Worm (Caenorhabditis elegans): ENCODE results near the gene ceh-18.

ceh-18 gene

DNA sequence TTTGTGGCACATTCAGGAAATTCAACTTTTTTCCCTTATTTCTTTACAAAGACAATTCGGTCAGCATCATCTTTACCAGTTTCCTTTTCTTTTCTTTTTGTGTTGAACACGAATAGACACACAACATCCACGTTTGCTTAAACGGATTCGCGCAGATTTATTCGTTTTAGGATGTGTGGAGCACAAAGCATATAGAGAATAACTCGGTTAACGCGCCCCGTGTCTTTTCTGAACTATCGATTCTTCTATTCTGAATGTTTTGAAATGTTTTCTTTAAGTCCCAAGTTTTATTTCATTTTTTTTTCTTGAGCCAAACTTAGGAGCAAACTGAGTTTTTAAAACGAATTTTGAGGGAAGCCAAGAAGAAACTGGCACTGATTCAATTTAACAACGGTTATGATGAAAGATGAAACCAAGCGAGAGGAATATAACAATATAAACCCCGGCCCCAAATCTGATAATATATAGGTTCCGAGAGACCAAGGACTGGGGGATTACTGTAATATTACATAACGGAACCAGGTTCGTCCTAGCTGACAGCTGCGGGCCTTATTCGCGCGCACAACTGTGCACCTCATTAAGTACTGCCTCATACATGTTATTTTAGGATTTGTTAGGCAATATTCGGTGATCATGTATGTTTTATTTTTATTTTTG lies 14.1 kb upstream of the ceh-18 start:
- TF ChIP-seq zag-1 (tag; optimal IDR thresholded peaks at IDR 0.05) = peak; percentile 29
- TF ChIP-seq nhr-6 (tag; optimal IDR thresholded peaks at IDR 0.05) = no peak

DNA sequence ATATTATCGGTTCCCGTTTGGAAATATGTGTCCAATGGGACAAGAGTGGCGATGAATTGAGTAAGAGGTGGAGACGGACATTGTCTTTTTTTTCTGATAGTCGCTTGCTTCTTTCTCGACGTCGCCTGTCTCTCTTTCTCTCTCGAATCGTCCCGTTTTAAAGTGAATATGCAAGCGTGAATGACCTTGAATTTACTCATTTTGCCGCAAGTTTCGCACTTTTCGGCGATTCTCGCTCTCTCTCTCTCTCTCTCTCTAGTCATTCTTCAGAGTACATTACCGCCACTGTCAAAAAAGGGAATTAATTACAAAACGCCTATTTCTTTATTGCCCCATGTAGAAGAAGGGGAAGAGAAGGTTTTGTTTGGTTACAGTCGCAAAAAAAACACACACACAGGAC lies 10.2 kb upstream of the ceh-18 start:
- no peak for TF ChIP-seq nhr-12 (tag; optimal IDR thresholded peaks at IDR 0.05)
- TF ChIP-seq nhr-25 (tag; optimal IDR thresholded peaks at IDR 0.05) = peak; percentile 45
- TF ChIP-seq mab-5 (tag; optimal IDR thresholded peaks at IDR 0.05) = no peak
- TF ChIP-seq nhr-129 (tag; optimal IDR thresholded peaks at IDR 0.05) = no peak
- TF ChIP-seq unc-39 (tag; optimal IDR thresholded peaks at IDR 0.05) = no peak
- no peak for TF ChIP-seq lin-13 (GFP tag; optimal IDR thresholded peaks at IDR 0.05)
- peak; percentile 6 for TF ChIP-seq blmp-1 (tag; optimal IDR thresholded peaks at IDR 0.05; ENCODE audit: insufficient read depth)
- TF ChIP-seq ztf-1 (GFP tag; conservative IDR thresholded peaks at IDR 0.05) = no peak
- TF ChIP-seq nhr-237 (tag; optimal IDR thresholded peaks at IDR 0.05) = no peak
- no peak for TF ChIP-seq crh-2 (tag; optimal IDR thresholded peaks at IDR 0.05)
- no peak for TF ChIP-seq ceh-16 (tag; optimal IDR thresholded peaks at IDR 0.05)

DNA sequence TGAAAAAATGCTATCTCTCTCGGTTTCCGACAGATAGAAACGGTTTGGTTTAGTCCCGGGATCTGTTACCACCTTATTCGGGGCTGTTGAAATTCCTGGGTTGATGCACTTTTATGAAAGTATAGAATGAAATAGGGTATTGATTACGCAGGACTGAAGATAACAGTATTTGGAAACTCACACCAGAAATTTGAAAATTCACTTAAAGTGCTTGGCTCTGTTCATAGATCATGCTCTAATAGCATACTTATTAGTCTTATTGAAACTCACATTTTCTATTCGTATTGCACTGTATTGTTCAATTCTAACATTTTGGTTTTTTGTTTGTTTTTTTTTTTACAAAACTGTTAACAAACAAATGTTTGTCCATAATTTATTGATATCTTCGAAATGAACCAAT lies 8.6 kb upstream of the ceh-18 start:
- TF ChIP-seq nhr-11 (tag; optimal IDR thresholded peaks at IDR 0.05) = no peak
- TF ChIP-seq unc-39 (tag; optimal IDR thresholded peaks at IDR 0.05) = no peak
- no peak for TF ChIP-seq R02D3.7 (tag; optimal IDR thresholded peaks at IDR 0.05)
- TF ChIP-seq egl-27 (tag; optimal IDR thresholded peaks at IDR 0.05) = no peak
- no peak for TF ChIP-seq unc-62 (GFP tag; optimal IDR thresholded peaks at IDR 0.05)
- TF ChIP-seq mdl-1 (tag; optimal IDR thresholded peaks at IDR 0.05) = no peak
- no peak for TF ChIP-seq nhr-77 (tag; optimal IDR thresholded peaks at IDR 0.05)
- no peak for TF ChIP-seq C34F6.9 (tag; optimal IDR thresholded peaks at IDR 0.05)
- no peak for TF ChIP-seq elt-1 (tag; optimal IDR thresholded peaks at IDR 0.05)
- TF ChIP-seq peb-1 (tag; optimal IDR thresholded peaks at IDR 0.05) = no peak
- no peak for TF ChIP-seq snpc-4 (tag; optimal IDR thresholded peaks at IDR 0.05)
- TF ChIP-seq ceh-16 (tag; optimal IDR thresholded peaks at IDR 0.05) = no peak
- TF ChIP-seq aly-2 (tag; optimal IDR thresholded peaks at IDR 0.05) = no peak
- TF ChIP-seq lsy-2 (tag; optimal IDR thresholded peaks at IDR 0.05) = no peak
- TF ChIP-seq elt-3 (tag; optimal IDR thresholded peaks at IDR 0.05) = no peak
- TF ChIP-seq gmeb-1 (tag; optimal IDR thresholded peaks at IDR 0.05) = no peak
- no peak for TF ChIP-seq dmd-4 (tag; optimal IDR thresholded peaks at IDR 0.05)
- TF ChIP-seq fos-1 (tag; optimal IDR thresholded peaks at IDR 0.05) = no peak

DNA sequence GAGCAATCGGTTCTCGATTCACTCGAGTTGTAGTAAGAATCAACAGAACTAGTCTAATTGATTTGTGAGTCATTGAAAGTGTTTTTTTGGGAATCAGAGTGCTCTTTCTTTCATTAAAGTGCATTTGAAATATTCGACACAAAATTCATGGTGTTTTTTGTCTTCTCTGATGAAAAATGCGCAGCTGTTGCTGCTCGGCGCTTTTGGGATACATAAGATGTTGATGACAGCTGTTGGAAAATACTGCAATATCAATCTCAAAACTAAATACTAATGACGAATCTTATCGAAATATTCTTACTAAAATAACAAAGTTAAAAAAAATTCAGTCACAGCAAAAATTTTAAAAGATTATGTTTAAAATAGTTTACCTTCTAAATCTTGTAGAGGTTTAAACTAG lies 3.7 kb upstream of the ceh-18 start:
- no peak for TF ChIP-seq ztf-1 (GFP tag; conservative IDR thresholded peaks at IDR 0.05)
- TF ChIP-seq F13H6.1 (tag; optimal IDR thresholded peaks at IDR 0.05) = peak; percentile 18
- TF ChIP-seq ZK546.5 (tag; optimal IDR thresholded peaks at IDR 0.05) = no peak
- TF ChIP-seq ceh-16 (tag; optimal IDR thresholded peaks at IDR 0.05) = no peak
- no peak for TF ChIP-seq ztf-11 (tag; optimal IDR thresholded peaks at IDR 0.05)
- TF ChIP-seq lin-39 (tag; optimal IDR thresholded peaks at IDR 0.05) = no peak
- TF ChIP-seq sem-4 (tag; optimal IDR thresholded peaks at IDR 0.05) = no peak
- TF ChIP-seq lsy-2 (tag; optimal IDR thresholded peaks at IDR 0.05) = peak in 1 of 2 experiments; percentile 19
- TF ChIP-seq sma-9 (GFP tag; optimal IDR thresholded peaks at IDR 0.05) = peak; percentile 42
- TF ChIP-seq sma-9 (tag; optimal IDR thresholded peaks at IDR 0.05) = no peak

DNA sequence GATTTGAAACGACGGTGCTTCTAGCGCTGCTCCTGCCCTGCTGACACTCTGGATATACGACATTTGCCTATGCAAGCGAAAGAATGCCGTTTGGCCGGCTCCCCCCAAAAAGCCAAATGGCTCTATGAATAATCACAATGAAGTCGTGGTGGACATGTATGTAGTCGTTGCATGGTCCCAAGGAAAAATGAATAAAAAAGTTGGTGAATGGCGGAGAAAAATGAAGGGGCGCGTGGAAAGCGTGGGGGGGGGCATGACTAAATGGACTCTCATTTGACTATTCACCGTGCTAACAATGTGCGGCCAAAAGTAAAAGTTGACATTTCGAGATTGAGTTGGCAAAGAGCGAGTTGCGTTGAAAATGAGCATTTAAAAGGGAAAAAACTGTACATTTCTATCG lies 1.9 kb upstream of the ceh-18 start:
- no peak for TF ChIP-seq blmp-1 (tag; optimal IDR thresholded peaks at IDR 0.05; ENCODE audit: insufficient read depth)

DNA sequence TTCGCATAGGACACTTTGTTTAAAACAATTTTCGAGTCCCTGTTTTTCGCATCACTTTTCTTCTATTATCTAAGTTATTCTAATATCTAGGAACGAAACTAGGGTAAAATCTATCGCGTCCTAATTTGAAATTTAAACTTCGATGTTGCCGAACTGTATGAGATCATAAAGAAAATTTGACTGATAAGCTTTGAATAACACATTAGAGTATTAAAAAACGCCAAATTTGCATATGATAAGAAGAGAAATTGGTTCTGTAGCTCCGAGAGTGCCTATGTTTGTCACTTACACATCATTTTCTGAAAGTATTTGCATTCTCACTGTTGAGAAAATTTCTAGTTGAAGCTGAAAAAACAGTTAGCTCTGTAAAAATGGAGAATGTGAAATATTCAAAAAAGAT lies 758 bp upstream of the ceh-18 start:
- TF ChIP-seq fos-1 (tag; optimal IDR thresholded peaks at IDR 0.05) = peak; percentile 39
- no peak for TF ChIP-seq unc-55 (GFP tag; optimal IDR thresholded peaks at IDR 0.05)
